Worm (Caenorhabditis elegans) whole organism, young adult: ENCODE data around the gene M88.3.

Experiments
- B0019.2 ChIP-seq: fragments of 200-800 bp; sonication (Bioruptor generic); conservative IDR thresholded peaks from 2 replicates; pipeline ENCODE4 v1.3.6; 2022; ENCODE audit warnings: missing genetic modification reagents, missing genetic modification characterization, missing compliant biosample characterization
- ceh-40 ChIP-seq: fragments of 200-800 bp; sonication (Bioruptor generic); IDR thresholded peaks from 2 replicates; pipeline ENCODE4 v1.3.6; 2022; ENCODE audit warnings: missing genetic modification characterization, missing compliant biosample characterization
- lin-40 ChIP-seq: sonication (generic microtip); optimal IDR thresholded peaks from 2 replicates; lab custom pipeline; 2016; ENCODE audit warnings: missing genetic modification characterization, mild to moderate bottlenecking, missing compliant biosample characterization, missing genotype, missing genetic modification reagents
- somi-1 ChIP-seq: fragments of 200-800 bp; sonication (Bioruptor generic); optimal IDR thresholded peaks from 2 replicates; lab custom pipeline; 2018; ENCODE audit warnings: mild to moderate bottlenecking, missing genetic modification characterization, missing compliant biosample characterization
- xnd-1 ChIP-seq: sonication (generic microtip); optimal IDR thresholded peaks from 2 replicates; lab custom pipeline; 2016; ENCODE audit warnings: missing genotype, missing genetic modification reagents, missing genetic modification characterization, missing compliant biosample characterization

ce11 chrIII:4505726-4506125 is 39.1 kb downstream of the M88.3 start:
- no peak for TF ChIP-seq ceh-40 (GFP tag; lab: Robert Waterston, UW)
- no peak for TF ChIP-seq xnd-1 (tag; lab: Kevin White, UChicago)
- no peak for TF ChIP-seq lin-40 (tag; lab: Kevin White, UChicago)
- no peak for TF ChIP-seq somi-1 (GFP tag; lab: Kevin White, UChicago)
- TF ChIP-seq B0019.2 (GFP tag; lab: Robert Waterston, UW) = no peak
